Fruit fly (Drosophila melanogaster) whole organism, embryonic: Measurements from ENCODE around the gene CAH9.

ENCODE experiments used
- Aef1 ChIP-seq: fragments of 200-800 bp; sonication (Bioruptor generic); IDR thresholded peaks from 3 replicates; pipeline ENCODE4 v1.3.6; 2022; ENCODE audit warnings: missing biosample characterization, missing genetic modification characterization
- Asciz ChIP-seq: fragments of 200-800 bp; sonication (Bioruptor generic); optimal IDR thresholded peaks from 2 replicates; lab custom pipeline; 2017; ENCODE audit warnings: missing biosample characterization, mild to moderate bottlenecking, missing genetic modification characterization, missing genetic modification reagents
- Atf-2 ChIP-seq: fragments of 200-800 bp; sonication (Bioruptor generic); optimal IDR thresholded peaks from 2 replicates; lab custom pipeline; 2016; ENCODE audit warnings: missing biosample characterization, missing genetic modification characterization
- Bdp1 ChIP-seq: fragments of 200-800 bp; sonication (Bioruptor generic); optimal IDR thresholded peaks from 3 replicates; lab custom pipeline; 2016; ENCODE audit warnings: missing biosample characterization, missing genetic modification characterization
- CG10654 ChIP-seq: fragments of 200-800 bp; sonication (Bioruptor generic); optimal IDR thresholded peaks from 2 replicates; lab custom pipeline; 2016; ENCODE audit warnings: missing biosample characterization, missing genetic modification characterization
- CG11093 ChIP-seq: fragments of 200-800 bp; sonication (Bioruptor generic); IDR thresholded peaks from 3 replicates; pipeline ENCODE4 v1.3.6; 2022; ENCODE audit warnings: missing biosample characterization, missing genetic modification characterization
- CG11560 ChIP-seq: fragments of 200-800 bp; sonication (Bioruptor generic); IDR thresholded peaks from 3 replicates; pipeline ENCODE4 v1.3.6; 2022; ENCODE audit warnings: missing biosample characterization, missing genetic modification characterization
- CG12659 ChIP-seq: fragments of 200-800 bp; sonication (Bioruptor generic); optimal IDR thresholded peaks from 3 replicates; lab custom pipeline; 2017; ENCODE audit warnings: mild to moderate bottlenecking, missing biosample characterization, missing genetic modification reagents, missing genetic modification characterization
- CG12744 ChIP-seq: fragments of 200-800 bp; sonication (Bioruptor generic); optimal IDR thresholded peaks from 2 replicates; lab custom pipeline; 2016; ENCODE audit warnings: missing biosample characterization, missing genetic modification characterization
- CG12942 ChIP-seq: fragments of 200-800 bp; sonication (Bioruptor generic); optimal IDR thresholded peaks from 3 replicates; lab custom pipeline; 2016; ENCODE audit warnings: missing biosample characterization, missing genetic modification characterization
- CG13296 ChIP-seq: fragments of 200-800 bp; sonication (Bioruptor generic); optimal IDR thresholded peaks from 3 replicates; lab custom pipeline; 2018; ENCODE audit warnings: missing biosample characterization, mild to moderate bottlenecking, missing genetic modification characterization
- CG15269 ChIP-seq: fragments of 200-800 bp; sonication (Bioruptor generic); optimal IDR thresholded peaks from 2 replicates; lab custom pipeline; 2018; ENCODE audit warnings: missing biosample characterization, mild to moderate bottlenecking, missing genetic modification characterization, moderate library complexity
- CG15601 ChIP-seq: fragments of 200-800 bp; sonication (Bioruptor generic); optimal IDR thresholded peaks from 3 replicates; lab custom pipeline; 2019; ENCODE audit warnings: missing biosample characterization, mild to moderate bottlenecking, missing genetic modification characterization, moderate library complexity
- CG2116 ChIP-seq: fragments of 200-800 bp; sonication (Bioruptor generic); optimal IDR thresholded peaks from 3 replicates; lab custom pipeline; 2018; ENCODE audit warnings: missing biosample characterization, mild to moderate bottlenecking, missing genetic modification characterization
- CG2889 ChIP-seq: fragments of 200-800 bp; sonication (Bioruptor generic); IDR thresholded peaks from 3 replicates; pipeline ENCODE4 v1.3.6; 2022; ENCODE audit warnings: missing biosample characterization, missing genetic modification characterization
- CG31224 ChIP-seq: fragments of 200-800 bp; sonication (Bioruptor generic); IDR thresholded peaks from 2 replicates; pipeline ENCODE4 v1.3.6; 2022; ENCODE audit warnings: missing biosample characterization, missing genetic modification characterization
- CG3163 ChIP-seq: fragments of 200-800 bp; sonication (Bioruptor generic); optimal IDR thresholded peaks from 3 replicates; lab custom pipeline; 2016; ENCODE audit warnings: missing biosample characterization, missing genetic modification characterization
- CG33557 ChIP-seq: fragments of 200-800 bp; sonication (Bioruptor generic); optimal IDR thresholded peaks from 2 replicates; lab custom pipeline; 2019; ENCODE audit warnings: missing biosample characterization, mild to moderate bottlenecking, missing genetic modification characterization, moderate library complexity
- CG34376 ChIP-seq: fragments of 200-800 bp; sonication (Bioruptor generic); optimal IDR thresholded peaks from 2 replicates; lab custom pipeline; 2018; ENCODE audit warnings: missing biosample characterization, mild to moderate bottlenecking, missing genetic modification characterization
- CG3847 ChIP-seq: fragments of 200-800 bp; sonication (Bioruptor generic); IDR thresholded peaks from 2 replicates; pipeline ENCODE4 v1.3.6; 2022; ENCODE audit warnings: missing biosample characterization, missing genetic modification characterization
- CG43689 ChIP-seq: fragments of 200-800 bp; sonication (Bioruptor generic); IDR thresholded peaks from 2 replicates; pipeline ENCODE4 v1.3.6; 2022; ENCODE audit warnings: missing biosample characterization, missing genetic modification characterization
- CG4617 ChIP-seq: fragments of 200-800 bp; sonication (Bioruptor generic); optimal IDR thresholded peaks from 3 replicates; lab custom pipeline; 2016; ENCODE audit warnings: missing biosample characterization, missing genetic modification characterization, borderline replicate concordance
- CG6254 ChIP-seq: fragments of 200-800 bp; sonication (Bioruptor generic); optimal IDR thresholded peaks from 3 replicates; lab custom pipeline; 2017; ENCODE audit warnings: mild to moderate bottlenecking, missing biosample characterization, missing genetic modification reagents, missing genetic modification characterization
- CG7271 ChIP-seq: fragments of 200-800 bp; sonication (Bioruptor generic); optimal IDR thresholded peaks from 2 replicates; lab custom pipeline; 2018; ENCODE audit warnings: missing biosample characterization, mild to moderate bottlenecking, missing genetic modification characterization, moderate library complexity
- CG7372 ChIP-seq: fragments of 200-800 bp; sonication (Bioruptor generic); IDR thresholded peaks from 2 replicates; pipeline ENCODE4 v1.3.6; 2022; ENCODE audit warnings: missing biosample characterization, missing genetic modification characterization
- CG7987 ChIP-seq: fragments of 200-800 bp; sonication (Bioruptor generic); optimal IDR thresholded peaks from 2 replicates; lab custom pipeline; 2018; ENCODE audit warnings: missing biosample characterization, mild to moderate bottlenecking, missing genetic modification characterization, moderate library complexity
- D19A ChIP-seq: fragments of 200-800 bp; optimal IDR thresholded peaks from 3 replicates; lab custom pipeline; 2019; ENCODE audit warnings: missing biosample characterization, mild to moderate bottlenecking, missing genetic modification characterization, moderate library complexity
- Dfd ChIP-seq, 2 experiments: fragments of >200 bp; optimal IDR thresholded peaks; 2 replicates each; lab custom pipeline; 2017; ENCODE audit warnings: missing biosample characterization in 2 of 2, missing genetic modification characterization in 2 of 2
- Jarid2 ChIP-seq: fragments of 200-800 bp; sonication (Bioruptor generic); optimal IDR thresholded peaks from 3 replicates; lab custom pipeline; 2017; ENCODE audit warnings: mild to moderate bottlenecking, missing biosample characterization, missing genetic modification reagents, missing genetic modification characterization
- Lpt ChIP-seq: fragments of >200 bp; optimal IDR thresholded peaks from 2 replicates; lab custom pipeline; 2018; ENCODE audit warnings: missing biosample characterization, missing genetic modification characterization
- Rfx ChIP-seq: fragments of 200-800 bp; sonication (Bioruptor generic); IDR thresholded peaks from 2 replicates; pipeline ENCODE4 v1.3.6; 2022; ENCODE audit warnings: missing biosample characterization, missing genetic modification characterization
- Scr ChIP-seq: fragments of 200-800 bp; sonication (Bioruptor generic); IDR thresholded peaks from 2 replicates; pipeline ENCODE4 v1.3.6; 2022; ENCODE audit warnings: missing biosample characterization, missing genetic modification characterization; ENCODE audit not compliant: partially characterized antibody
- Usf ChIP-seq: fragments of 200-800 bp; sonication (Bioruptor generic); optimal IDR thresholded peaks from 2 replicates; lab custom pipeline; 2017; ENCODE audit warnings: missing genotype, missing biosample characterization, missing genetic modification characterization
- ac ChIP-seq: fragments of 200-800 bp; sonication (Bioruptor generic); optimal IDR thresholded peaks from 3 replicates; lab custom pipeline; 2017; ENCODE audit warnings: missing biosample characterization, mild to moderate bottlenecking, missing genetic modification characterization
- amos ChIP-seq: fragments of 200-800 bp; sonication (Bioruptor generic); IDR thresholded peaks from 2 replicates; pipeline ENCODE4 v1.3.6; 2022; ENCODE audit warnings: missing biosample characterization, missing genetic modification characterization; ENCODE audit not compliant: partially characterized antibody
- aop ChIP-seq: fragments of 200-800 bp; sonication (Bioruptor generic); IDR thresholded peaks from 2 replicates; pipeline ENCODE4 v1.3.6; 2022; ENCODE audit warnings: missing biosample characterization, missing genetic modification characterization
- cato ChIP-seq: fragments of 200-800 bp; sonication (Bioruptor generic); optimal IDR thresholded peaks from 2 replicates; lab custom pipeline; 2016; ENCODE audit warnings: missing biosample characterization, missing genetic modification characterization, borderline replicate concordance
- dan ChIP-seq: fragments of 200-800 bp; sonication (Bioruptor generic); IDR thresholded peaks from 2 replicates; pipeline ENCODE4 v1.3.6; 2022; ENCODE audit warnings: missing biosample characterization, missing genetic modification characterization
- dmrt99B ChIP-seq: fragments of 200-800 bp; sonication (Bioruptor generic); optimal IDR thresholded peaks from 2 replicates; lab custom pipeline; 2018; ENCODE audit warnings: missing biosample characterization, mild to moderate bottlenecking, missing genetic modification characterization, moderate library complexity
- fd102C ChIP-seq: fragments of 200-800 bp; sonication (Bioruptor generic); optimal IDR thresholded peaks from 2 replicates; lab custom pipeline; 2018; ENCODE audit warnings: missing biosample characterization, mild to moderate bottlenecking, missing genetic modification characterization, moderate library complexity
- jumu ChIP-seq: fragments of 200-800 bp; sonication (Bioruptor generic); optimal IDR thresholded peaks from 3 replicates; lab custom pipeline; 2016; ENCODE audit warnings: missing biosample characterization, missing genetic modification characterization
- kni ChIP-seq: fragments of 200-800 bp; sonication (Bioruptor generic); optimal IDR thresholded peaks from 3 replicates; lab custom pipeline; 2017; ENCODE audit warnings: mild to moderate bottlenecking, missing biosample characterization, missing genetic modification reagents, missing genetic modification characterization
- peb ChIP-seq: fragments of 200-800 bp; sonication (Bioruptor generic); IDR thresholded peaks from 2 replicates; pipeline ENCODE4 v1.3.6; 2022; ENCODE audit warnings: missing biosample characterization, missing genetic modification characterization
- pnt ChIP-seq: fragments of 200-800 bp; sonication (Bioruptor generic); optimal IDR thresholded peaks from 3 replicates; lab custom pipeline; 2016; ENCODE audit warnings: missing biosample characterization, missing genetic modification characterization
- salm ChIP-seq: fragments of 200-800 bp; sonication (Bioruptor generic); optimal IDR thresholded peaks from 2 replicates; lab custom pipeline; 2018; ENCODE audit warnings: missing biosample characterization, mild to moderate bottlenecking, missing genetic modification characterization
- sna ChIP-seq: fragments of 200-800 bp; sonication (Bioruptor generic); IDR thresholded peaks from 2 replicates; pipeline ENCODE4 v1.3.6; 2022; ENCODE audit warnings: missing biosample characterization, missing genetic modification characterization; ENCODE audit not compliant: partially characterized antibody
- usp ChIP-seq: fragments of >200 bp; optimal IDR thresholded peaks from 2 replicates; lab custom pipeline; 2017; ENCODE audit warnings: missing biosample characterization, missing genetic modification characterization
- vvl ChIP-seq: fragments of 200-800 bp; sonication (Bioruptor generic); IDR thresholded peaks from 2 replicates; pipeline ENCODE4 v1.3.6; 2022; ENCODE audit warnings: missing biosample characterization, missing genetic modification characterization
- z ChIP-seq: fragments of 200-800 bp; sonication (Bioruptor generic); IDR thresholded peaks from 3 replicates; pipeline ENCODE4 v1.3.6; 2022; ENCODE audit warnings: missing biosample characterization, missing genetic modification characterization
- zen ChIP-seq: fragments of 200-800 bp; sonication (Bioruptor generic); optimal IDR thresholded peaks from 3 replicates; lab custom pipeline; 2018; ENCODE audit warnings: missing biosample characterization, mild to moderate bottlenecking, missing genetic modification characterization, moderate library complexity

CAH9 gene

DNA sequence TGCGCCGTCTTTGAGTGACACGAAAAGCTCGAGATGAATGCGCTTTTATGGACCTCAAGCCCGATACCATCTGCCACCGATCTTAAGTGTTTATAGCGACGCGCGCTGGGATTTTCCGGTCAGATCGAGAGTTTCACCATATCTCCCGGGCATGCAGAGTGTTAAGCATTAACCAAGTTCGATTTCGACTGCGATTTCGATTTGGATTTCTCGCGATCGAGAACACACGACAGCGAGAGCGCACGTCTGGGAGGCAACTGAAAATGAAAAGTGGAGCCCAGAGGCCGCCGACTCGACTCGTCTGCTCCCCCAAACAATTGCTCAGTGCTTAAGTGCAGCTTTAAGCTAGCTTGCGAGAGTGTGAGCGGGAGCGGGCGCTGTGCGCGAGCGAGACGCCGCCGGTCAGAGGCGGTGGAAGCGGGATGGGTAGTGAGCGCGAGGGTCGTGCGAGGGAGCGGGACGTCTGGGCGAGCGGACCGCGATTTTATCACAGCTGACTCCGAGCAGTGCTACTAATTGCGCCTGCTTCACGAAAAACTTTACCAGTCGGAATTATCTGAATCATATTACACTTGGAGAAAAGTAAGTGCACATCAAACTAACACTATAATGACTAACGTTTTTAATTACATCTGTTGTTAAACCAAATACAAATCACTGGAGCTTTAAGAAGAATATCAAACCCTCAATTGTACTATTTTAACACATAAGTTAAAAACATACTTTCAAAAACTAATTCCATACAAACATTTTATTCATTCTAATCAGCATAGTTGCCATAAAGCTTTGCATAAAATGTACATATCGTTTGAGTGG lies 36.0 kb downstream of the CAH9 start, which contains the start of gene spz (continued):
- no peak for TF ChIP-seq CG2116 (GFP tag; lab: Kevin White, UChicago)
- no peak for TF ChIP-seq CG33557
- no peak for TF ChIP-seq CG10654 (GFP tag; lab: Kevin White, UChicago)
- TF ChIP-seq CG12659: no peak
- TF ChIP-seq cato (GFP tag; lab: Kevin White, UChicago): no peak
- TF ChIP-seq CG13296 (GFP tag; lab: Kevin White, UChicago): no peak
- TF ChIP-seq dmrt99B (tag; lab: Kevin White, UChicago): peak; percentile 64
- TF ChIP-seq CG7987: no peak
- TF ChIP-seq Jarid2 (GFP tag; lab: Kevin White, UChicago): peak; percentile 78
- TF ChIP-seq vvl (GFP tag; lab: Robert Waterston, UW): peak; percentile 52
- no peak for TF ChIP-seq Scr (GFP tag; lab: Robert Waterston, UW)
- TF ChIP-seq CG12744 (GFP tag; lab: Kevin White, UChicago): no peak
- TF ChIP-seq Usf (GFP tag; lab: Kevin White, UChicago): no peak
- TF ChIP-seq Atf-2 (GFP tag; lab: Kevin White, UChicago): no peak
- no peak for TF ChIP-seq Aef1
- TF ChIP-seq amos (GFP tag; lab: Robert Waterston, UW): peak; percentile 21; the same call in 1 of the 2 replicates
- no peak for TF ChIP-seq D19A (tag; lab: Kevin White, UChicago)
- TF ChIP-seq CG34376 (GFP tag; lab: Kevin White, UChicago): peak; percentile 22
- no peak for TF ChIP-seq CG11560
- no peak for TF ChIP-seq CG6254 (GFP tag; lab: Kevin White, UChicago)
- TF ChIP-seq usp (GFP tag; lab: Kevin White, UChicago): no peak
- TF ChIP-seq CG31224 (GFP tag; lab: Robert Waterston, UW): no peak
- no peak for TF ChIP-seq CG7372
- no peak for TF ChIP-seq CG4617
- no peak for TF ChIP-seq Rfx (GFP tag; lab: Robert Waterston, UW)
- TF ChIP-seq CG7271 (tag; lab: Kevin White, UChicago): no peak
- no peak for TF ChIP-seq aop (GFP tag; lab: Robert Waterston, UW)
- TF ChIP-seq CG3847: no peak
- TF ChIP-seq sna: no peak
- TF ChIP-seq Dfd (GFP tag; optimal IDR thresholded peaks at IDR 0.05; lab: Kevin White, UChicago): no peak
- no peak for TF ChIP-seq zen (tag; lab: Kevin White, UChicago)
- no peak for TF ChIP-seq Asciz (GFP tag; lab: Kevin White, UChicago)
- no peak for TF ChIP-seq CG15601 (tag; lab: Kevin White, UChicago)
- TF ChIP-seq salm (tag; lab: Kevin White, UChicago): no peak
- TF ChIP-seq jumu (GFP tag; lab: Kevin White, UChicago): no peak
- TF ChIP-seq CG43689 (GFP tag; lab: Robert Waterston, UW): no peak
- TF ChIP-seq peb (GFP tag; lab: Robert Waterston, UW): no peak
- 0 out of 3 replicates have a peak, but pooled peaks have one; percentile 36 for TF ChIP-seq z (GFP tag; lab: Robert Waterston, UW)
- TF ChIP-seq pnt (GFP tag; lab: Kevin White, UChicago): no peak
- TF ChIP-seq kni (GFP tag; lab: Kevin White, UChicago): peak; percentile 9
- no peak for TF ChIP-seq CG11093 (GFP tag; lab: Robert Waterston, UW)
- no peak for TF ChIP-seq CG12942 (GFP tag; lab: Kevin White, UChicago)
- no peak for TF ChIP-seq Bdp1 (GFP tag; lab: Kevin White, UChicago)
- no peak for TF ChIP-seq CG2889
- no peak for TF ChIP-seq CG3163 (GFP tag; lab: Kevin White, UChicago)
- no peak for TF ChIP-seq Lpt (GFP tag; lab: Kevin White, UChicago)
- TF ChIP-seq fd102C (GFP tag; lab: Kevin White, UChicago): no peak
- TF ChIP-seq dan (GFP tag; lab: Robert Waterston, UW): no peak
- TF ChIP-seq ac (GFP tag; lab: Kevin White, UChicago): no peak
- TF ChIP-seq CG15269 (tag; lab: Kevin White, UChicago): peak; percentile 44
